Fruit fly (Drosophila melanogaster): Measurements from ENCODE around the gene OtopLa.
A peak's percentile ranks its signal among the peaks of the same experiment; 100 is the strongest.

Gene OtopLa

dm6 chrX:5679079-5679932 is 31.0 kb upstream of the OtopLa start (continued):
- TF ChIP-seq yki (optimal IDR thresholded peaks at IDR 0.05) (no peak), CG10366 (GFP tag; IDR thresholded peaks at IDR 0.05) (no peak), Mes4 (GFP tag; optimal IDR thresholded peaks at IDR 0.05) (peak; percentile 40), gem (tag; optimal IDR thresholded peaks at IDR 0.05) (no peak), dimm (GFP tag; IDR thresholded peaks at IDR 0.05) (no peak), Nf-YB (GFP tag; optimal IDR thresholded peaks at IDR 0.05) (peak; percentile 10), sisA (GFP tag; IDR thresholded peaks at IDR 0.05) (peak; percentile 54; the same call in 1 of the 2 replicates), Sox102F (GFP tag; optimal IDR thresholded peaks at IDR 0.05) (peak; percentile 57), ab (GFP tag; optimal IDR thresholded peaks at IDR 0.05) (no peak), crp (GFP tag; optimal IDR thresholded peaks at IDR 0.05) (no peak), CG31365 (tag; optimal IDR thresholded peaks at IDR 0.05) (no peak), Ravus (GFP tag; IDR thresholded peaks at IDR 0.05) (no peak), CG14710 (tag; optimal IDR thresholded peaks at IDR 0.05) (peak; percentile 70), CG2199 (GFP tag; IDR thresholded peaks at IDR 0.05) (no peak), Atf-2 (GFP tag; optimal IDR thresholded peaks at IDR 0.05) (peak; percentile 35), CG16863 (GFP tag; optimal IDR thresholded peaks at IDR 0.05) (peak; percentile 44), CG12659 (GFP tag; optimal IDR thresholded peaks at IDR 0.05) (peak; percentile 38), grn (GFP tag; optimal IDR thresholded peaks at IDR 0.05) (no peak), NK7.1 (GFP tag; optimal IDR thresholded peaks at IDR 0.05) (no peak), CG7928 (GFP tag; optimal IDR thresholded peaks at IDR 0.05) (no peak), bsh (GFP tag; optimal IDR thresholded peaks at IDR 0.05) (peak in 1 of 2 experiments; percentile 72), unc-4 (GFP tag; IDR thresholded peaks at IDR 0.05; ENCODE audit: partially characterized antibody) (no peak), Bteb2 (GFP tag; optimal IDR thresholded peaks at IDR 0.05) (no peak), CG2129 (GFP tag; IDR thresholded peaks at IDR 0.05; ENCODE audit: partially characterized antibody) (no peak), CG32767 (GFP tag; IDR thresholded peaks at IDR 0.05) (no peak), CG8388 (GFP tag; optimal IDR thresholded peaks at IDR 0.05) (peak; percentile 62), prd (optimal IDR thresholded peaks at IDR 0.05) (no peak), prd (GFP tag; IDR thresholded peaks at IDR 0.05) (peak; percentile 67; the same call in 2 of the 3 replicates), CG18619 (GFP tag; optimal IDR thresholded peaks at IDR 0.05) (no peak), CG17359 (tag; optimal IDR thresholded peaks at IDR 0.05) (peak; percentile 54), CG13424 (tag; optimal IDR thresholded peaks at IDR 0.05) (peak; percentile 38), Hand (GFP tag; optimal IDR thresholded peaks at IDR 0.05) (no peak), CG43689 (GFP tag; IDR thresholded peaks at IDR 0.05) (no peak), Hr51 (GFP tag; optimal IDR thresholded peaks at IDR 0.05) (no peak), Dip3 (GFP tag; optimal IDR thresholded peaks at IDR 0.05) (no peak), Fer1 (GFP tag; optimal IDR thresholded peaks at IDR 0.05) (no peak), CG3281 (GFP tag; optimal IDR thresholded peaks at IDR 0.05) (no peak), Pdp1 (GFP tag; optimal IDR thresholded peaks at IDR 0.05) (peak in 1 of 2 experiments; percentile 6), CG6854 (GFP tag; optimal IDR thresholded peaks at IDR 0.05) (no peak), CG10543 (GFP tag; optimal IDR thresholded peaks at IDR 0.05) (no peak), CG8944 (GFP tag; optimal IDR thresholded peaks at IDR 0.05) (peak; percentile 9), ato (GFP tag; IDR thresholded peaks at IDR 0.05; ENCODE audit: partially characterized antibody) (no peak), dmrt11E (tag; optimal IDR thresholded peaks at IDR 0.05) (peak; percentile 81), chn (GFP tag; optimal IDR thresholded peaks at IDR 0.05) (peak; percentile 40), slp2 (GFP tag; optimal IDR thresholded peaks at IDR 0.05) (peak; percentile 27), TFAM (GFP tag; optimal IDR thresholded peaks at IDR 0.05) (no peak), CG9727 (GFP tag; optimal IDR thresholded peaks at IDR 0.05) (peak; percentile 68), Atf6 (GFP tag; IDR thresholded peaks at IDR 0.05) (no peak), CG16779 (GFP tag; IDR thresholded peaks at IDR 0.05) (no peak)
